Worm (Caenorhabditis elegans) whole organism, late embryonic: Measurements from ENCODE around the gene Y43F8B.12.

Experiments
- ceh-6 ChIP-seq: fragments of 200-800 bp; sonication (Bioruptor generic); optimal IDR thresholded peaks from 2 replicates; lab custom pipeline; 2018; ENCODE audit warnings: mild to moderate bottlenecking, missing genetic modification characterization, missing compliant biosample characterization
- hlh-30 ChIP-seq: sonication (generic microtip); optimal IDR thresholded peaks from 2 replicates; lab custom pipeline; 2017; ENCODE audit warnings: antibody characterized with exemption, missing genetic modification characterization, missing compliant biosample characterization; ENCODE audit not compliant: insufficient read depth
- nhr-11 ChIP-seq: fragments of 150-350 bp; optimal IDR thresholded peaks from 2 replicates; lab custom pipeline; 2014; ENCODE audit warnings: missing biosample characterization, missing genetic modification characterization
- tbx-2 ChIP-seq: sonication (generic microtip); optimal IDR thresholded peaks from 2 replicates; lab custom pipeline; 2016; ENCODE audit warnings: missing genetic modification characterization, missing compliant biosample characterization

DNA sequence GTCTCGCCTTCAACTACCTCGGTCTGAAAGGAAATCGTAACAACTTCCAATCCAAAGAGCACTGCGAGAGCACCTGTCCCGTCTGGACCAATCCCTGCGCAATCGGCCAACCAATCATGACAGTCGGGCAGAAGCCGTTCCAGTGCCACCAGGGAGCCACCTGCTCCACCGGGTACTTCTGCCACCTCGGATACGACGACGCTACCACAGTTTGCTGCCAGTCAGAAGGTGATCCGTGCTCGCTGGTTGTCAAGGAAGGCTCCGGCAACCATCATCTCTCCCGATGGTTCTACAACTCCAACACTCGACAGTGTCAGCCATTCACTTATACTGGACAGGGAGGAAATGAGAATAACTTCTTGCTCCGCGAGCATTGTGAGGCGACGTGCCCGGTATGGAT lies 40.9 kb downstream of the Y43F8B.12 start:
- TF ChIP-seq nhr-11 (tag; lab: Kevin White, UChicago) (no peak), ceh-6 (GFP tag; lab: Kevin White, UChicago) (no peak), hlh-30 (no peak), tbx-2 (tag; lab: Kevin White, UChicago) (no peak)
